Worm (Caenorhabditis elegans): ENCODE results near the gene ced-11.

DNA sequence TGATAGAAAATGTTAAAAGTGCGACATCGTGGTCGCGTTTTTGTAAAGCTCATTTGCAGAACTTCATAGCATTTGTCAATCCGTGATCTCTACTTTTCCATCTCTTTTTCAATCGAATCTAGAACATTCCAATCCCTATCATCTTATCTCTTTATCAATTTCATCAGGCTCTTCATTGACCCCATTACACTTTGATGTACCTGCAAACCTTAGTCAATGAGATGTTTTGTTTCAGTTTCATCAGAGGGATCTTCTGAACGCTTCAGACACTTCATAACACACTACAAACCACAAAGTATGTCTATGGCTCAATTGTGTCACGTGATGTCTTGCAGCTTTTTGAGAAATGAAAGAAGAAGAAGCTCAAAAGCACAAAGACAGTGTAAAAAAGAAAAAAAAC, 36.2 kb upstream of the ced-11 start:
- TF ChIP-seq tra-4 (tag; optimal IDR thresholded peaks at IDR 0.05), result no peak
- TF ChIP-seq ama-1 (optimal IDR thresholded peaks at IDR 0.05), result no peak
- TF ChIP-seq hmbx-1 (tag; optimal IDR thresholded peaks at IDR 0.05), result no peak
- TF ChIP-seq scrt-1 (GFP tag; IDR thresholded peaks at IDR 0.05), result no peak
- TF ChIP-seq tbx-11 (GFP tag; IDR thresholded peaks at IDR 0.05), result no peak
- TF ChIP-seq sea-1 (GFP tag; conservative IDR thresholded peaks at IDR 0.05), result no peak
- TF ChIP-seq B0310.2 (tag; optimal IDR thresholded peaks at IDR 0.05), result no peak
- no peak for TF ChIP-seq ets-7 (tag; optimal IDR thresholded peaks at IDR 0.05)
- TF ChIP-seq pes-1 (GFP tag; IDR thresholded peaks at IDR 0.05), result no peak
- TF ChIP-seq flt-1 (GFP tag; IDR thresholded peaks at IDR 0.05), result no peak
- TF ChIP-seq aly-1 (tag; optimal IDR thresholded peaks at IDR 0.05), result no peak
- TF ChIP-seq F13C5.2 (tag; optimal IDR thresholded peaks at IDR 0.05), result no peak
